Fruit fly (Drosophila melanogaster): Measurements from ENCODE around the gene alpha-Man-IIa.

Gene alpha-Man-IIa

DNA sequence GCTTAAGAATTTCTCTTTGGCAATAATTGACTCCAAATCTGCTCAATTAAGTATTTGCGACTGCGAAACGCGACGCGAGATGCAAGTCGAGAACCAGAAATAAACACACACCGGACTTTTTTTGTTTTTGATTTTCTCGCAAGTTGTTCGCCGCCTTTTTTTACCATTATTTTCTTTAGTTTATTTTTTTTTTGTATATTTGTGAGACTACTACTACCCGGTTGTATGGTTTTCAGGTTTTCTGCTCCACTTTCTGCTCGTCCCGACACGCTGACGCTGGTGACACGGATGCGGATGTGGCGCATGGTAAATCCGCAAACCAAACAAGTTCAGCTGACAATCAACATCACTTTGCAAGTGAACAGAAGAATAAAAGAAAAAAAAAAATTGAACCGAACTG is 31.4 kb upstream of the alpha-Man-IIa start:
- TF ChIP-seq nom (GFP tag; optimal IDR thresholded peaks at IDR 0.05) (peak; percentile 86), Elba2 (GFP tag; optimal IDR thresholded peaks at IDR 0.05) (no peak), bigmax (GFP tag; optimal IDR thresholded peaks at IDR 0.05) (no peak), kay (GFP tag; optimal IDR thresholded peaks at IDR 0.05) (no peak), crc (GFP tag; optimal IDR thresholded peaks at IDR 0.05) (no peak)

DNA sequence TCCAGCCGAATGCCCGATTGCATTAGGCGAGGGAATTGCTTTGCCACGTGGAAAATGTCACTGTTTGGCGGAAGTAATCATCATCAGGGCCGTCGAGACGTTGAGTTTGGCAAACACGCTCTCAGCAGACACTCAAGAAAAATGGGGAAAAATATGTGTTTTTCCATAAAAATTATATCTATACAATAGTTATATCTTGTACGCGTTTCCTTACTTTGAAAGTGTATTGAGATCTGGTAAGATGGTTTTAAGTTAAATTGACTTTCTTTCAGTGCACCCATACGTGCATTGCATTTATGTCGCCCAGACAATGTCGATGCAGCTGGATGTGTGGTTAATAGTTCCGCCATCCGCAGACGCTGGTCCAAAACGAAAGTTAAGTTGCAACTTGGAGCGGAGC is 26.4 kb upstream of the alpha-Man-IIa start:
- no peak for TF ChIP-seq mld (GFP tag; IDR thresholded peaks at IDR 0.05; ENCODE audit: partially characterized antibody)
- peak; percentile 38 for TF ChIP-seq sens (GFP tag)
- TF ChIP-seq nerfin-2 (GFP tag; IDR thresholded peaks at IDR 0.05; ENCODE audit: partially characterized antibody), result no peak
- no peak for TF ChIP-seq CG8089 (GFP tag; optimal IDR thresholded peaks at IDR 0.05)
- TF ChIP-seq CG7928 (GFP tag; optimal IDR thresholded peaks at IDR 0.05), result no peak
- no peak for TF ChIP-seq Taf1 (GFP tag; IDR thresholded peaks at IDR 0.05)
- peak; percentile 47 for TF ChIP-seq Drgx (GFP tag; IDR thresholded peaks at IDR 0.05)
- TF ChIP-seq chm (GFP tag; IDR thresholded peaks at IDR 0.05), result no peak
- TF ChIP-seq CG17186 (GFP tag; optimal IDR thresholded peaks at IDR 0.05), result no peak
- TF ChIP-seq wek (GFP tag; optimal IDR thresholded peaks at IDR 0.05), result no peak
- no peak for TF ChIP-seq TFAM (GFP tag; optimal IDR thresholded peaks at IDR 0.05)
- TF ChIP-seq trh (GFP tag; optimal IDR thresholded peaks at IDR 0.05), result no peak
- TF ChIP-seq D19B (GFP tag; optimal IDR thresholded peaks at IDR 0.05), result no peak
- TF ChIP-seq CG15514 (GFP tag; optimal IDR thresholded peaks at IDR 0.05), result no peak
- no peak for TF ChIP-seq CG18476 (GFP tag; optimal IDR thresholded peaks at IDR 0.05)
- no peak for TF ChIP-seq ken (GFP tag; IDR thresholded peaks at IDR 0.05)
- no peak for TF ChIP-seq en (GFP tag; optimal IDR thresholded peaks at IDR 0.05)
- no peak for TF ChIP-seq dysf (GFP tag; IDR thresholded peaks at IDR 0.05)
- TF ChIP-seq run (tag; optimal IDR thresholded peaks at IDR 0.05), result no peak
- no peak for TF ChIP-seq CG32772 (GFP tag; IDR thresholded peaks at IDR 0.05)
- no peak for TF ChIP-seq Nf-YB (GFP tag; optimal IDR thresholded peaks at IDR 0.05)
- no peak for TF ChIP-seq Dek (tag; optimal IDR thresholded peaks at IDR 0.05)
- no peak for TF ChIP-seq Lim3 (GFP tag; IDR thresholded peaks at IDR 0.05)
- TF ChIP-seq CG6689 (GFP tag; IDR thresholded peaks at IDR 0.05), result 0 out of 2 replicates have a peak, but pooled peaks have one; percentile 12
- peak; percentile 22; the same call in 1 of the 2 replicates for TF ChIP-seq CG17328 (GFP tag; IDR thresholded peaks at IDR 0.05)
- TF ChIP-seq kay (GFP tag; optimal IDR thresholded peaks at IDR 0.05), result no peak
- no peak for TF ChIP-seq chn (GFP tag; optimal IDR thresholded peaks at IDR 0.05)
- TF ChIP-seq Tbp (GFP tag; optimal IDR thresholded peaks at IDR 0.05), result no peak
- no peak for TF ChIP-seq CG12769 (tag; optimal IDR thresholded peaks at IDR 0.05)
- no peak for TF ChIP-seq CG4404 (GFP tag; IDR thresholded peaks at IDR 0.05)
- TF ChIP-seq CG17568 (GFP tag; optimal IDR thresholded peaks at IDR 0.05), result no peak

DNA sequence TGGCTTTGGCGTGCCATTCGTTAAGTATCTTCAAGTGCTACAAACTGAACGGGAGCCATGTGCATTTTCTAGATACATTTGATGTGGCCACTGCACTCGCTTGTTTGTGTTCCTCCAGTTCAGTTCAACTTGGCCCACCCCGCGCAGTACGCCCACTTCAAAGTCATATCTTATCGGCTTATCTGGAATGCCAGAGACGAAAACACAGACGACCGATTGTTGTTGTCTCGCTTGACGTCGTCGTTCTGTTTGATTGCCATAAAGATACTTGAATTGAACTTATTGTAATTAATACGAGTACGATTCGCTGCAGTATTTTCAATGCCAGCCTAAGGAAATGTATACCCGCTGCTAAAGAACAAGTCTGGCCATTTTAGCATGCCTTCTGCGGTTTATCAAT is 24.7 kb upstream of the alpha-Man-IIa start:
- TF ChIP-seq danr (GFP tag; IDR thresholded peaks at IDR 0.05), result no peak
- TF ChIP-seq crp (GFP tag; optimal IDR thresholded peaks at IDR 0.05), result no peak
- TF ChIP-seq sug (tag; optimal IDR thresholded peaks at IDR 0.05), result peak; percentile 31
- TF ChIP-seq CG7839 (tag; optimal IDR thresholded peaks at IDR 0.05), result no peak
- TF ChIP-seq CG15269 (tag; optimal IDR thresholded peaks at IDR 0.05), result no peak
- peak; percentile 20 for TF ChIP-seq Med (GFP tag)
- TF ChIP-seq mirr (GFP tag; optimal IDR thresholded peaks at IDR 0.05), result peak; percentile 44
- no peak for TF ChIP-seq phol (tag; optimal IDR thresholded peaks at IDR 0.05)
- no peak for TF ChIP-seq CG34224 (GFP tag; IDR thresholded peaks at IDR 0.05; ENCODE audit: partially characterized antibody)
- no peak for TF ChIP-seq CG8290 (GFP tag; optimal IDR thresholded peaks at IDR 0.05)
- no peak for TF ChIP-seq CG8290 (tag; optimal IDR thresholded peaks at IDR 0.05)
- TF ChIP-seq Dll (GFP tag; IDR thresholded peaks at IDR 0.05; ENCODE audit: partially characterized antibody), result no peak
- no peak for TF ChIP-seq dmrt99B (tag; optimal IDR thresholded peaks at IDR 0.05)
- TF ChIP-seq eyg (GFP tag; optimal IDR thresholded peaks at IDR 0.05), result no peak
- TF ChIP-seq GATAe (GFP tag; conservative IDR thresholded peaks at IDR 0.05), result peak; percentile 69
- TF ChIP-seq CG2129 (GFP tag; IDR thresholded peaks at IDR 0.05; ENCODE audit: partially characterized antibody), result no peak
- no peak for TF ChIP-seq sim (GFP tag; IDR thresholded peaks at IDR 0.05)
